Worm (Caenorhabditis elegans) whole organism, L4 larva: ENCODE measurements around the gene fzr-1.
A peak's percentile ranks its signal among the peaks of the same experiment; 100 is the strongest.

Experiments
- F49E8.2 ChIP-seq: sonication (generic microtip); optimal IDR thresholded peaks from 2 replicates; lab custom pipeline; 2016; ENCODE audit warnings: missing compliant biosample characterization, mild to moderate bottlenecking, missing genetic modification characterization, borderline replicate concordance
- T20F7.1 ChIP-seq: fragments of 200-800 bp; sonication (Bioruptor generic); optimal IDR thresholded peaks from 2 replicates; lab custom pipeline; 2018; ENCODE audit warnings: mild to moderate bottlenecking, missing genetic modification characterization, missing compliant biosample characterization
- T26A8.4 ChIP-seq: fragments of 200-800 bp; sonication (Bioruptor generic); IDR thresholded peaks from 2 replicates; pipeline ENCODE4 v1.3.6; 2022; ENCODE audit warnings: missing genetic modification characterization, missing compliant biosample characterization
- Y105C5A.15 ChIP-seq: fragments of 200-800 bp; sonication (Bioruptor generic); IDR thresholded peaks from 2 replicates; pipeline ENCODE4 v1.3.6; 2022; ENCODE audit warnings: missing genetic modification characterization, missing compliant biosample characterization
- Y48G9A.11 ChIP-seq: fragments of 200-800 bp; sonication (Bioruptor generic); IDR thresholded peaks from 2 replicates; pipeline ENCODE4 v1.3.6; 2022; ENCODE audit warnings: missing genetic modification reagents, missing genetic modification characterization, missing compliant biosample characterization
- ZK546.5 ChIP-seq, 2 experiments: sonication (generic microtip); optimal IDR thresholded peaks; 2 replicates each; lab custom pipeline; 2017; ENCODE audit warnings: missing biosample characterization in 2 of 2, missing genetic modification characterization in 2 of 2
- attf-4 ChIP-seq: sonication (generic microtip); optimal IDR thresholded peaks from 3 replicates; lab custom pipeline; 2017; ENCODE audit warnings: missing biosample characterization, missing genetic modification characterization
- ceh-28 ChIP-seq: fragments of 150-350 bp; optimal IDR thresholded peaks from 2 replicates; lab custom pipeline; 2014; ENCODE audit warnings: missing biosample characterization, missing genetic modification reagents, missing genetic modification characterization
- ceh-32 ChIP-seq: sonication (generic microtip); optimal IDR thresholded peaks from 2 replicates; lab custom pipeline; 2016; ENCODE audit warnings: mild to moderate bottlenecking, missing genetic modification characterization, missing compliant biosample characterization; ENCODE audit not compliant: poor library complexity
- ceh-82 ChIP-seq: sonication (generic microtip); optimal IDR thresholded peaks from 2 replicates; lab custom pipeline; 2017; ENCODE audit warnings: missing biosample characterization, missing genetic modification characterization
- ces-1 ChIP-seq: fragments of 150-350 bp; sonication (generic microtip); optimal IDR thresholded peaks from 4 replicates; lab custom pipeline; 2014; ENCODE audit warnings: missing biosample characterization, missing genetic modification reagents, missing genetic modification characterization
- ctbp-1 ChIP-seq: fragments of 200-800 bp; sonication (Bioruptor generic); IDR thresholded peaks from 2 replicates; pipeline ENCODE4 v1.3.6; 2022; ENCODE audit warnings: missing genetic modification reagents, missing genetic modification characterization, missing compliant biosample characterization
- daf-16 ChIP-seq, 3 experiments: sonication (generic microtip); optimal IDR thresholded peaks; 2 replicates each; lab custom pipeline; 2016 to 2017; ENCODE audit warnings: missing genetic modification characterization in 3 of 3, missing genetic modification reagents in 3 of 3, mild to moderate bottlenecking in 2 of 3, missing compliant biosample characterization in 2 of 3, missing biosample characterization in 1 of 3, moderate library complexity in 1 of 3
- dmd-6 ChIP-seq: fragments of 200-800 bp; sonication (Bioruptor generic); IDR thresholded peaks from 2 replicates; pipeline ENCODE4 v1.3.6; 2022; ENCODE audit warnings: missing genetic modification reagents, missing genetic modification characterization, missing compliant biosample characterization
- dmd-8 ChIP-seq: fragments of 200-800 bp; sonication (Bioruptor generic); IDR thresholded peaks from 2 replicates; pipeline ENCODE4 v1.3.6; 2022; ENCODE audit warnings: missing genetic modification characterization, missing compliant biosample characterization
- dve-1 ChIP-seq: sonication (generic microtip); optimal IDR thresholded peaks from 2 replicates; lab custom pipeline; 2017; ENCODE audit warnings: antibody characterized with exemption, mild to moderate bottlenecking, missing genetic modification characterization, missing compliant biosample characterization; ENCODE audit not compliant: insufficient read depth
- egl-27 ChIP-seq: sonication (generic microtip); optimal IDR thresholded peaks from 3 replicates; lab custom pipeline; 2017; ENCODE audit warnings: missing biosample characterization, missing genetic modification reagents, missing genetic modification characterization
- egl-43 ChIP-seq: fragments of 200-800 bp; sonication (Bioruptor generic); IDR thresholded peaks from 2 replicates; pipeline ENCODE4 v1.3.6; 2022; ENCODE audit warnings: missing genetic modification reagents, missing genetic modification characterization, missing compliant biosample characterization
- gei-8 ChIP-seq: fragments of 200-800 bp; sonication (Bioruptor generic); optimal IDR thresholded peaks from 2 replicates; lab custom pipeline; 2018; ENCODE audit warnings: mild to moderate bottlenecking, missing genetic modification characterization, missing compliant biosample characterization
- hlh-11 ChIP-seq: fragments of 200-800 bp; sonication (Bioruptor generic); optimal IDR thresholded peaks from 2 replicates; lab custom pipeline; 2018; ENCODE audit warnings: mild to moderate bottlenecking, missing genetic modification characterization, missing compliant biosample characterization
- hmg-1.1 ChIP-seq: fragments of 200-800 bp; sonication (Bioruptor generic); IDR thresholded peaks from 2 replicates; pipeline ENCODE4 v1.3.6; 2022; ENCODE audit warnings: missing genetic modification reagents, missing genetic modification characterization, missing compliant biosample characterization
- jun-1 ChIP-seq: fragments of 150-350 bp; optimal IDR thresholded peaks from 2 replicates; lab custom pipeline; 2014; ENCODE audit warnings: missing biosample characterization, missing genetic modification reagents, missing genetic modification characterization
- lin-1 ChIP-seq: fragments of 200-800 bp; sonication (Bioruptor generic); IDR thresholded peaks from 2 replicates; pipeline ENCODE4 v1.3.6; 2022; ENCODE audit warnings: missing genetic modification reagents, missing genetic modification characterization, missing compliant biosample characterization
- lin-15B ChIP-seq: fragments of 150-350 bp; sonication (generic microtip); optimal IDR thresholded peaks from 3 replicates; lab custom pipeline; 2014; ENCODE audit warnings: missing biosample characterization, missing genetic modification characterization
- mes-2 ChIP-seq: sonication (generic microtip); optimal IDR thresholded peaks from 2 replicates; lab custom pipeline; 2016; ENCODE audit warnings: missing genotype, mild to moderate bottlenecking, missing genetic modification characterization, missing compliant biosample characterization; ENCODE audit not compliant: poor library complexity, severe bottlenecking
- mxl-2 ChIP-seq: fragments of 200-800 bp; sonication (Bioruptor generic); conservative IDR thresholded peaks from 2 replicates; pipeline ENCODE4 v1.3.6; 2022; ENCODE audit warnings: missing genetic modification reagents, missing genetic modification characterization, missing compliant biosample characterization
- nhr-10 ChIP-seq: fragments of 150-350 bp; optimal IDR thresholded peaks from 2 replicates; lab custom pipeline; 2014; ENCODE audit warnings: missing biosample characterization, missing genetic modification characterization
- nhr-11 ChIP-seq: fragments of 150-350 bp; optimal IDR thresholded peaks from 2 replicates; lab custom pipeline; 2014; ENCODE audit warnings: missing biosample characterization, missing genetic modification characterization
- nhr-111 ChIP-seq: fragments of 200-800 bp; sonication (Bioruptor generic); optimal IDR thresholded peaks from 2 replicates; lab custom pipeline; 2018; ENCODE audit warnings: mild to moderate bottlenecking, missing genetic modification characterization, missing compliant biosample characterization
- nhr-25 ChIP-seq: sonication (generic microtip); optimal IDR thresholded peaks from 2 replicates; lab custom pipeline; 2017; ENCODE audit warnings: missing genetic modification characterization, mild to moderate bottlenecking, missing compliant biosample characterization, antibody characterized with exemption, moderate library complexity, borderline replicate concordance; ENCODE audit not compliant: insufficient read depth
- nhr-28 ChIP-seq: fragments of 150-350 bp; optimal IDR thresholded peaks from 2 replicates; lab custom pipeline; 2014; ENCODE audit warnings: missing biosample characterization, missing genetic modification characterization
- nhr-41 ChIP-seq: fragments of 200-800 bp; sonication (Bioruptor generic); IDR thresholded peaks from 2 replicates; pipeline ENCODE4 v1.3.6; 2022; ENCODE audit warnings: missing genetic modification reagents, missing genetic modification characterization, missing compliant biosample characterization
- nhr-42 ChIP-seq: fragments of 200-800 bp; sonication (Bioruptor generic); IDR thresholded peaks from 2 replicates; pipeline ENCODE4 v1.3.6; 2022; ENCODE audit warnings: missing genetic modification characterization, missing compliant biosample characterization
- nhr-48 ChIP-seq: sonication (generic microtip); optimal IDR thresholded peaks from 2 replicates; lab custom pipeline; 2016; ENCODE audit warnings: mild to moderate bottlenecking, missing genetic modification characterization, missing compliant biosample characterization
- nhr-76 ChIP-seq: fragments of 150-350 bp; optimal IDR thresholded peaks from 2 replicates; lab custom pipeline; 2014; ENCODE audit warnings: missing biosample characterization, missing genetic modification characterization
- pqm-1 ChIP-seq: sonication (generic microtip); optimal IDR thresholded peaks from 2 replicates; lab custom pipeline; 2017; ENCODE audit warnings: missing biosample characterization, missing genetic modification characterization
- rbr-2 ChIP-seq: sonication (generic microtip); optimal IDR thresholded peaks from 2 replicates; lab custom pipeline; 2016; ENCODE audit warnings: missing genotype, missing genetic modification characterization, missing compliant biosample characterization
- snpc-4 ChIP-seq: fragments of 150-350 bp; optimal IDR thresholded peaks from 2 replicates; lab custom pipeline; 2014; ENCODE audit warnings: missing biosample characterization, missing genetic modification characterization
- spr-3 ChIP-seq: fragments of 200-800 bp; sonication (Bioruptor generic); optimal IDR thresholded peaks from 2 replicates; lab custom pipeline; 2018; ENCODE audit warnings: mild to moderate bottlenecking, missing genetic modification characterization, missing compliant biosample characterization
- unc-39 ChIP-seq: sonication (generic microtip); optimal IDR thresholded peaks from 2 replicates; lab custom pipeline; 2017; ENCODE audit warnings: missing biosample characterization, missing genetic modification characterization
- zag-1 ChIP-seq: fragments of 150-350 bp; optimal IDR thresholded peaks from 2 replicates; lab custom pipeline; 2014; ENCODE audit warnings: missing biosample characterization, missing genetic modification characterization
- zfp-2 ChIP-seq: sonication (generic microtip); optimal IDR thresholded peaks from 2 replicates; lab custom pipeline; 2016; ENCODE audit warnings: mild to moderate bottlenecking, missing genetic modification characterization, missing compliant biosample characterization
- zfp-3 ChIP-seq: fragments of 200-800 bp; sonication (Bioruptor generic); conservative IDR thresholded peaks from 2 replicates; pipeline ENCODE4 v1.3.6; 2022; ENCODE audit warnings: missing genetic modification reagents, missing genetic modification characterization, missing compliant biosample characterization
- ztf-11 ChIP-seq: fragments of 150-350 bp; optimal IDR thresholded peaks from 2 replicates; lab custom pipeline; 2014; ENCODE audit warnings: missing biosample characterization, missing genetic modification characterization
- ztf-7 ChIP-seq: fragments of 150-350 bp; optimal IDR thresholded peaks from 2 replicates; lab custom pipeline; 2014; ENCODE audit warnings: missing biosample characterization, missing genetic modification characterization

Gene fzr-1

ce11 chrII:9609296-9609695 is 35.0 kb downstream of the fzr-1 start, which contains the start of gene pap-2:
Gene pap-2, minus strand, starts transcription at chrII:9609396.
- TF ChIP-seq egl-43 (GFP tag; lab: Robert Waterston, UW) (no peak), ceh-32 (tag; lab: Kevin White, UChicago) (no peak), gei-8 (no peak), attf-4 (tag; lab: Kevin White, UChicago) (no peak), ZK546.5 (tag; optimal IDR thresholded peaks at IDR 0.05; lab: Kevin White, UChicago) (no peak), pqm-1 (tag; lab: Kevin White, UChicago) (no peak), ctbp-1 (no peak), egl-27 (tag; lab: Kevin White, UChicago) (no peak), ztf-11 (tag; lab: Kevin White, UChicago) (no peak), nhr-41 (GFP tag; lab: Robert Waterston, UW) (no peak), nhr-111 (GFP tag; lab: Kevin White, UChicago) (no peak)

- TF ChIP-seq dmd-6 (GFP tag; lab: Robert Waterston, UW), result peak; percentile 15; the same call in 1 of the 2 replicates
- TF ChIP-seq nhr-28 (tag; lab: Kevin White, UChicago), result peak; percentile 42
- no peak for TF ChIP-seq nhr-10 (tag; lab: Kevin White, UChicago)
- TF ChIP-seq daf-16 (GFP tag; optimal IDR thresholded peaks at IDR 0.05; lab: Kevin White, UChicago), result no peak
- peak; percentile 70 for TF ChIP-seq daf-16 (tag; optimal IDR thresholded peaks at IDR 0.05; lab: Kevin White, UChicago)
- peak; percentile 69 for TF ChIP-seq dve-1 (tag; lab: Kevin White, UChicago)
- TF ChIP-seq nhr-11 (tag; lab: Kevin White, UChicago), result no peak
- TF ChIP-seq, all 104 proteins: peak for 4
Measured at ce11 chrII:9607137-9607536, 37.1 kb downstream of the fzr-1 start.

DNA sequence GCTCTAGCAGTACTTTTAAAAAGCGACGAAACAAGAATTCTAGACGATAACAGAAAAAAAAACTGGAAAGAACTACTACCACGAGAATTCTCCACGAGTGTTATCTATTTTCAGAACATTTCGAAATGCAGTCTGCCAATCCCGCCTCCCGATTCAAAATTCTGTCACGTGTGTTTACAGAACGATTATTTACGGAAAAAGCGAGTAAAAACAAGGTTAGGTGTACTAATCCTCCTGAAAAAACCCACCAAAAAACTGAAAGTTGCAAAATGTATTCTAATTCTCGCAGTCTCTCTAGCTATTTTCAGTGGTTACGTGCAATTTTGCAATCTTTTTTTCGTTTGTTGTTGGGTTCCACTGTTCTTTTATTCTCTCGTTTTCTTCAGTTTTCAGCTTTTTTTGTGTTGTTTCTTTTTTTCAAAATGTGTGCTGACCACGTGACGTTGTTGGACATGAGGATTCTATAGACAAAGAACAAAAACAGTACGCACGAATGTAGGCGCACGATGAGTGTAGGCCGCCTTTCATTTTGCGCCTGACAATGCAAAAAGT is 37.7 kb downstream of the fzr-1 start:
- TF ChIP-seq nhr-42 (GFP tag; lab: Robert Waterston, UW) (no peak), lin-1 (GFP tag; lab: Robert Waterston, UW) (no peak), nhr-41 (GFP tag; lab: Robert Waterston, UW) (no peak), nhr-48 (tag; lab: Kevin White, UChicago) (no peak), rbr-2 (tag; lab: Kevin White, UChicago) (no peak), snpc-4 (tag; lab: Kevin White, UChicago) (no peak), lin-15B (tag; lab: Kevin White, UChicago) (no peak), ztf-7 (tag; lab: Kevin White, UChicago) (no peak), hmg-1.1 (GFP tag; lab: Robert Waterston, UW) (no peak), unc-39 (tag; lab: Kevin White, UChicago) (no peak), daf-16 (GFP tag; optimal IDR thresholded peaks at IDR 0.05; lab: Kevin White, UChicago) (no peak), daf-16 (tag; optimal IDR thresholded peaks at IDR 0.05; lab: Kevin White, UChicago) (peak; percentile 63), Y105C5A.15 (GFP tag; lab: Robert Waterston, UW) (no peak), spr-3 (no peak), zfp-3 (no peak), T26A8.4 (GFP tag; lab: Robert Waterston, UW) (no peak), ces-1 (no peak), dve-1 (tag; lab: Kevin White, UChicago) (peak; percentile 67), nhr-76 (tag; lab: Kevin White, UChicago) (no peak), zag-1 (tag; lab: Kevin White, UChicago) (no peak), egl-27 (tag; lab: Kevin White, UChicago) (no peak), ztf-11 (tag; lab: Kevin White, UChicago) (no peak), ceh-82 (tag; lab: Kevin White, UChicago) (no peak), ctbp-1 (no peak), Y48G9A.11 (no peak), dmd-8 (no peak), ceh-28 (tag; lab: Kevin White, UChicago) (no peak), nhr-25 (tag; lab: Kevin White, UChicago) (no peak), T20F7.1 (GFP tag; lab: Kevin White, UChicago) (peak; percentile 2), mxl-2 (no peak), jun-1 (tag; lab: Kevin White, UChicago) (no peak), nhr-28 (tag; lab: Kevin White, UChicago) (no peak), mes-2 (tag; lab: Kevin White, UChicago) (no peak), ceh-32 (tag; lab: Kevin White, UChicago) (no peak), egl-43 (GFP tag; lab: Robert Waterston, UW) (no peak), F49E8.2 (tag; lab: Kevin White, UChicago) (no peak), nhr-111 (GFP tag; lab: Kevin White, UChicago) (no peak), hlh-11 (tag; lab: Kevin White, UChicago) (peak; percentile 38), zfp-2 (tag; lab: Kevin White, UChicago) (no peak)
